Fruit fly (Drosophila melanogaster): Measurements from ENCODE around the gene Arts.
A peak's percentile ranks its signal among the peaks of the same experiment; 100 is the strongest.

Arts gene

dm6 chr3L:16609120-16609519, 6.5 kb downstream of the Arts start, which contains the start of gene CG4098 (continued):
- TF ChIP-seq CG2889 (GFP tag; IDR thresholded peaks at IDR 0.05) (peak; percentile 57; the same call in 1 of the 3 replicates), Dip3 (GFP tag; optimal IDR thresholded peaks at IDR 0.05) (peak; percentile 55), Ssrp (tag; optimal IDR thresholded peaks at IDR 0.05) (peak; percentile 15), HmgD (GFP tag; optimal IDR thresholded peaks at IDR 0.05) (peak; percentile 78), Abd-B (GFP tag; optimal IDR thresholded peaks at IDR 0.05) (peak; percentile 5), CG12942 (GFP tag; optimal IDR thresholded peaks at IDR 0.05) (peak; percentile 52), CG14014 (GFP tag; IDR thresholded peaks at IDR 0.05) (peak; percentile 81), Sry-δ (GFP tag; optimal IDR thresholded peaks at IDR 0.05) (peak; percentile 51), ase (GFP tag; IDR thresholded peaks at IDR 0.05) (peak; percentile 53; the same call in 2 of the 3 replicates), shn (GFP tag; optimal IDR thresholded peaks at IDR 0.05) (peak; percentile 53), CG13624 (GFP tag; optimal IDR thresholded peaks at IDR 0.05) (peak; percentile 59), mirr (GFP tag; optimal IDR thresholded peaks at IDR 0.05) (peak; percentile 55), ERR (GFP tag; optimal IDR thresholded peaks at IDR 0.05) (peak; percentile 39), CG43689 (GFP tag; IDR thresholded peaks at IDR 0.05) (no peak), ken (GFP tag; IDR thresholded peaks at IDR 0.05) (peak; percentile 83), az2 (GFP tag; optimal IDR thresholded peaks at IDR 0.05) (peak; percentile 61), CG13296 (GFP tag; optimal IDR thresholded peaks at IDR 0.05) (peak; percentile 28), bcd (GFP tag; optimal IDR thresholded peaks at IDR 0.05) (peak; percentile 47), luna (GFP tag; optimal IDR thresholded peaks at IDR 0.05) (peak; percentile 10), CG2116 (GFP tag; optimal IDR thresholded peaks at IDR 0.05) (peak; percentile 0), chn (GFP tag; optimal IDR thresholded peaks at IDR 0.05) (peak; percentile 46), croc (GFP tag; conservative IDR thresholded peaks at IDR 0.05) (no peak), br (optimal IDR thresholded peaks at IDR 0.05) (no peak), gce (GFP tag; IDR thresholded peaks at IDR 0.05) (0 out of 3 replicates have a peak, but pooled peaks have one; percentile 64), ssp (GFP tag; IDR thresholded peaks at IDR 0.05) (peak; percentile 46), CG17568 (GFP tag; optimal IDR thresholded peaks at IDR 0.05) (no peak), CG31388 (GFP tag; optimal IDR thresholded peaks at IDR 0.05) (no peak), bbx (GFP tag; IDR thresholded peaks at IDR 0.05; ENCODE audit: partially characterized antibody) (peak; percentile 23; the same call in 1 of the 2 replicates), H15 (GFP tag; IDR thresholded peaks at IDR 0.05) (peak; percentile 62; the same call in 1 of the 3 replicates), dysf (GFP tag; IDR thresholded peaks at IDR 0.05) (peak; percentile 70), CG1603 (tag; optimal IDR thresholded peaks at IDR 0.05) (peak; percentile 75), CG11085 (GFP tag; IDR thresholded peaks at IDR 0.05) (peak; percentile 62; the same call in 1 of the 2 replicates), CG6175 (GFP tag; IDR thresholded peaks at IDR 0.05) (0 out of 3 replicates have a peak, but pooled peaks have one; percentile 30), lab (GFP tag; optimal IDR thresholded peaks at IDR 0.05) (peak; percentile 67), Elba2 (GFP tag; optimal IDR thresholded peaks at IDR 0.05) (no peak), NfI (GFP tag; optimal IDR thresholded peaks at IDR 0.05) (peak; percentile 68), Nf-YC (tag; optimal IDR thresholded peaks at IDR 0.05) (peak; percentile 14), fd96Cb (tag; optimal IDR thresholded peaks at IDR 0.05) (peak; percentile 17), Pdp1 (GFP tag; optimal IDR thresholded peaks at IDR 0.05) (peak; percentile 63 to 65), CG9609 (GFP tag; optimal IDR thresholded peaks at IDR 0.05) (peak; percentile 45), CG4617 (GFP tag; optimal IDR thresholded peaks at IDR 0.05; ENCODE audit: borderline replicate concordance) (peak; percentile 71), hkb (optimal IDR thresholded peaks at IDR 0.05) (no peak), hkb (GFP tag; IDR thresholded peaks at IDR 0.05) (0 out of 2 replicates have a peak, but pooled peaks have one; percentile 34), CG8290 (GFP tag; optimal IDR thresholded peaks at IDR 0.05) (no peak), CG8290 (tag; optimal IDR thresholded peaks at IDR 0.05) (peak in 1 of 2 experiments; percentile 95), onecut (GFP tag; IDR thresholded peaks at IDR 0.05) (peak; percentile 56), CG9215 (GFP tag; IDR thresholded peaks at IDR 0.05) (peak; percentile 47; the same call in 1 of the 2 replicates), CG5245 (GFP tag; optimal IDR thresholded peaks at IDR 0.05) (peak; percentile 47), pan (optimal IDR thresholded peaks at IDR 0.05) (no peak), pan (GFP tag; optimal IDR thresholded peaks at IDR 0.05 in 1 of 2, IDR thresholded peaks at IDR 0.05 in 1 of 2) (peak in 1 of 2 experiments; percentile 71), jumu (GFP tag; optimal IDR thresholded peaks at IDR 0.05) (peak; percentile 68), CG30431 (GFP tag; optimal IDR thresholded peaks at IDR 0.05) (peak; percentile 29)

Measured in whole organism, embryonic.